Worm (Caenorhabditis elegans): ENCODE data around the gene sws-1.
"Not testable (repeated sequence)": the region's sequence is repeated elsewhere in the genome, so short reads cannot be mapped to it uniquely, and the experiment has no call there.

- not testable (repeated sequence) for TF ChIP-seq ama-1 (optimal IDR thresholded peaks at IDR 0.05); hmbx-1 (tag; optimal IDR thresholded peaks at IDR 0.05); tra-4 (tag; optimal IDR thresholded peaks at IDR 0.05); flt-1 (GFP tag; IDR thresholded peaks at IDR 0.05); hmg-4 (GFP tag; optimal IDR thresholded peaks at IDR 0.05); scrt-1 (GFP tag; IDR thresholded peaks at IDR 0.05); tbx-11 (GFP tag; IDR thresholded peaks at IDR 0.05); F13C5.2 (tag; optimal IDR thresholded peaks at IDR 0.05); ets-7 (tag; optimal IDR thresholded peaks at IDR 0.05); hnd-1 (tag; optimal IDR thresholded peaks at IDR 0.05)
- TF ChIP-seq tbx-37 (GFP tag; conservative IDR thresholded peaks at IDR 0.05) (0 out of 2 replicates have a peak, but pooled peaks have one; percentile 16), pes-1 (GFP tag; IDR thresholded peaks at IDR 0.05) (peak; percentile 60)
Observed at ce11 chrV:18980091-18980490, 1.2 kb downstream of the sws-1 start.
